Worm (Caenorhabditis elegans): Measurements from ENCODE around the gene immp-2.

The immp-2 gene

DNA sequence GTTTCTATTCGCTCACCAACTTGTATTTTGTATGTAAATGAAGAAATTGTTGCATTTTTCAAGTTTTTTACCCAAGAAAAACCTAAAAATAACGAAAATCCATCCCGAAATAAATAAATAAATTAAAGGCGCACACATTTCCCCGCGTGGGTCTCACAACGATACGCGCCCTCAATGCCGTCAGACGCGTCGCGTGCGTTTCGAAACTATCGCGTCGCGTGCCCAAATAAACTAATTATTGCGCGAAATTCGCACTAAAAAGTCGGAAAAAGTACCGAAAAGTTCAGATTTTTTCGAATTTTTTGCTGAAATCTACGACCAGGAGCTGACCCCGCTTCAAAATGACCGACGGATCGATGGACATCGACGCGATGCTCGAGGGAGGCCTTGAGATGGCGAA, 6.8 kb upstream of the immp-2 start, which contains the start of gene rbm-39 (continued):
- TF ChIP-seq nhr-85 (tag): peak; percentile 92
- peak; percentile 40; the same call in 1 of the 2 replicates for TF ChIP-seq ceh-88 (GFP tag; IDR thresholded peaks at IDR 0.05)
- peak in 1 of 2 experiments; percentile 78 for TF ChIP-seq mdl-1 (tag; optimal IDR thresholded peaks at IDR 0.05)
- TF ChIP-seq vab-15 (tag; optimal IDR thresholded peaks at IDR 0.05): peak; percentile 89
- no peak for TF ChIP-seq nhr-12 (tag; optimal IDR thresholded peaks at IDR 0.05)
- peak; percentile 68 for TF ChIP-seq C04F5.9 (tag; optimal IDR thresholded peaks at IDR 0.05)
- TF ChIP-seq lin-13 (GFP tag; optimal IDR thresholded peaks at IDR 0.05): peak; percentile 90
- peak; percentile 93 for TF ChIP-seq snu-23 (GFP tag; optimal IDR thresholded peaks at IDR 0.05)
- TF ChIP-seq lin-39 (tag; optimal IDR thresholded peaks at IDR 0.05): peak; percentile 34
- TF ChIP-seq nhr-19 (GFP tag; conservative IDR thresholded peaks at IDR 0.05): peak; percentile 83
- TF ChIP-seq xbp-1 (tag; optimal IDR thresholded peaks at IDR 0.05): peak; percentile 86
- TF ChIP-seq tlp-1 (tag; optimal IDR thresholded peaks at IDR 0.05): no peak
- TF ChIP-seq nhr-71 (tag; optimal IDR thresholded peaks at IDR 0.05): peak; percentile 93
- TF ChIP-seq fkh-10 (GFP tag; optimal IDR thresholded peaks at IDR 0.05): peak; percentile 82
- no peak for TF ChIP-seq nhr-28 (tag; optimal IDR thresholded peaks at IDR 0.05)
- TF ChIP-seq unc-130 (tag; optimal IDR thresholded peaks at IDR 0.05): peak; percentile 94
- no peak for TF ChIP-seq Y116A8C.19 (tag; optimal IDR thresholded peaks at IDR 0.05; ENCODE audit: borderline replicate concordance)
- peak; percentile 78 for TF ChIP-seq rnt-1 (tag; optimal IDR thresholded peaks at IDR 0.05)
- TF ChIP-seq zag-1 (tag; optimal IDR thresholded peaks at IDR 0.05): no peak
- 0 out of 2 replicates have a peak, but pooled peaks have one; percentile 49 for TF ChIP-seq mab-9 (GFP tag; IDR thresholded peaks at IDR 0.05)
- TF ChIP-seq efl-1 (optimal IDR thresholded peaks at IDR 0.05): peak; percentile 86 to 88
- peak; percentile 81 to 98 for TF ChIP-seq efl-1 (GFP tag; optimal IDR thresholded peaks at IDR 0.05 in 1 of 2)
- peak; percentile 79 for TF ChIP-seq ceh-8 (GFP tag; optimal IDR thresholded peaks at IDR 0.05)
- peak; percentile 94 for TF ChIP-seq fkh-8 (tag; optimal IDR thresholded peaks at IDR 0.05)
- peak; percentile 14 for TF ChIP-seq snpc-4 (tag; optimal IDR thresholded peaks at IDR 0.05)
- TF ChIP-seq sup-37 (GFP tag; optimal IDR thresholded peaks at IDR 0.05): peak; percentile 54
- peak; percentile 88 to 90 for TF ChIP-seq lin-35 (GFP tag; optimal IDR thresholded peaks at IDR 0.05)
- TF ChIP-seq egl-13 (tag; optimal IDR thresholded peaks at IDR 0.05): peak; percentile 8
- TF ChIP-seq nhr-77 (tag; optimal IDR thresholded peaks at IDR 0.05): peak; percentile 64
- TF ChIP-seq dsc-1 (tag; optimal IDR thresholded peaks at IDR 0.05): peak; percentile 80
- peak; percentile 91 for TF ChIP-seq mep-1 (tag; optimal IDR thresholded peaks at IDR 0.05)
- no peak for TF ChIP-seq ceh-90 (tag; optimal IDR thresholded peaks at IDR 0.05)
- TF ChIP-seq nhr-76 (tag; optimal IDR thresholded peaks at IDR 0.05): no peak
- TF ChIP-seq hpl-2 (GFP tag; optimal IDR thresholded peaks at IDR 0.05): peak; percentile 49
- TF ChIP-seq swsn-7 (tag; optimal IDR thresholded peaks at IDR 0.05): peak; percentile 88
- peak; percentile 49 for TF ChIP-seq mef-2 (tag; optimal IDR thresholded peaks at IDR 0.05)
- peak; percentile 75 to 85 (median 80) for TF ChIP-seq dpl-1 (GFP tag; optimal IDR thresholded peaks at IDR 0.05)
- TF ChIP-seq jun-1 (tag; optimal IDR thresholded peaks at IDR 0.05): peak; percentile 81
- TF ChIP-seq ztf-4 (tag; optimal IDR thresholded peaks at IDR 0.05): peak; percentile 49
- TF ChIP-seq sptf-1 (tag; optimal IDR thresholded peaks at IDR 0.05): no peak
- peak; percentile 91 for TF ChIP-seq C16A3.4 (tag; optimal IDR thresholded peaks at IDR 0.05)
- TF ChIP-seq elt-3 (tag; optimal IDR thresholded peaks at IDR 0.05): peak in 2 of 6 experiments; percentile 57 to 88
- peak; percentile 88 for TF ChIP-seq lin-14 (GFP tag; optimal IDR thresholded peaks at IDR 0.05)

DNA sequence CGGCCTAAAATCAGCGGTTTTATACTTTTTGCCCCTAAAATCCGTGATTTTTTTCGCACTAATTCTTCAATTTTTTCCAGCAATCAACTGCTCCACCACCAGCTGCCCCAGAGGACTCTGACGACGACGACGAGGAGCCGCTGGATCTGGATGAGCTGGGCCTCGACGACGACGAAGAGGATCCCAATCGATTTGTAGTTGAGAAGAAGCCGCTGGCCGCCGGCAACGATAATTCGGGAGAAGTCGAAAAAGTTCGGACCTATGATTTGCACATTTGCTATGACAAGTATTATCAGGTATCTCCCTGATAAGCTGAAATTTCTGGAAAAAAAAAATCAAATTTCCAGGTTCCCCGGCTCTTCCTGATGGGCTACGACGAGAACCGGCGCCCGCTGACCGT, 6.1 kb upstream of the immp-2 start:
- no peak for TF ChIP-seq pag-3 (tag; optimal IDR thresholded peaks at IDR 0.05; ENCODE audit: borderline replicate concordance, insufficient read depth)

Data from whole organism, L1 larva.